Worm (Caenorhabditis elegans) whole organism, L4 larva: Measurements from ENCODE around the gene mon-2.

Experiments
- F10B5.3 ChIP-seq: sonication (generic microtip); optimal IDR thresholded peaks from 2 replicates; lab custom pipeline; 2016; ENCODE audit warnings: mild to moderate bottlenecking, missing genetic modification characterization, missing compliant biosample characterization
- F37D6.2 ChIP-seq: sonication (generic microtip); optimal IDR thresholded peaks from 2 replicates; lab custom pipeline; 2016; ENCODE audit warnings: mild to moderate bottlenecking, missing genetic modification characterization, missing compliant biosample characterization
- Y5F2A.4 ChIP-seq: fragments of 200-800 bp; sonication (Bioruptor generic); optimal IDR thresholded peaks from 2 replicates; lab custom pipeline; 2018; ENCODE audit warnings: mild to moderate bottlenecking, missing genetic modification characterization, missing compliant biosample characterization
- Y75B8A.6 ChIP-seq: fragments of 200-800 bp; sonication (Bioruptor generic); IDR thresholded peaks from 2 replicates; pipeline ENCODE4 v1.3.6; 2022; ENCODE audit warnings: missing genetic modification reagents, missing genetic modification characterization, missing compliant biosample characterization
- ZK546.5 ChIP-seq, 2 experiments: sonication (generic microtip); optimal IDR thresholded peaks; 2 replicates each; lab custom pipeline; 2017; ENCODE audit warnings: missing biosample characterization in 2 of 2, missing genetic modification characterization in 2 of 2
- ceh-28 ChIP-seq: fragments of 150-350 bp; optimal IDR thresholded peaks from 2 replicates; lab custom pipeline; 2014; ENCODE audit warnings: missing biosample characterization, missing genetic modification reagents, missing genetic modification characterization
- ceh-32 ChIP-seq: sonication (generic microtip); optimal IDR thresholded peaks from 2 replicates; lab custom pipeline; 2016; ENCODE audit warnings: mild to moderate bottlenecking, missing genetic modification characterization, missing compliant biosample characterization; ENCODE audit not compliant: poor library complexity
- ceh-62 ChIP-seq: sonication (generic microtip); optimal IDR thresholded peaks from 2 replicates; lab custom pipeline; 2017; ENCODE audit warnings: missing biosample characterization, missing genetic modification characterization
- daf-12 ChIP-seq: fragments of 150-350 bp; optimal IDR thresholded peaks from 2 replicates; lab custom pipeline; 2014; ENCODE audit warnings: missing biosample characterization, missing genetic modification reagents, missing genetic modification characterization
- daf-16 ChIP-seq, 3 experiments: sonication (generic microtip); optimal IDR thresholded peaks; 2 replicates each; lab custom pipeline; 2016 to 2017; ENCODE audit warnings: missing genetic modification characterization in 3 of 3, missing genetic modification reagents in 3 of 3, mild to moderate bottlenecking in 2 of 3, missing compliant biosample characterization in 2 of 3, missing biosample characterization in 1 of 3, moderate library complexity in 1 of 3
- dmd-8 ChIP-seq: fragments of 200-800 bp; sonication (Bioruptor generic); IDR thresholded peaks from 2 replicates; pipeline ENCODE4 v1.3.6; 2022; ENCODE audit warnings: missing genetic modification characterization, missing compliant biosample characterization
- dpl-1 ChIP-seq: fragments of 150-350 bp; optimal IDR thresholded peaks from 2 replicates; lab custom pipeline; 2014; ENCODE audit warnings: missing biosample characterization, missing genetic modification reagents, missing genetic modification characterization
- egl-43 ChIP-seq: fragments of 200-800 bp; sonication (Bioruptor generic); IDR thresholded peaks from 2 replicates; pipeline ENCODE4 v1.3.6; 2022; ENCODE audit warnings: missing genetic modification reagents, missing genetic modification characterization, missing compliant biosample characterization
- fkh-10 ChIP-seq: fragments of 150-350 bp; optimal IDR thresholded peaks from 2 replicates; lab custom pipeline; 2014; ENCODE audit warnings: missing biosample characterization, missing genetic modification reagents, missing genetic modification characterization
- gei-8 ChIP-seq: fragments of 200-800 bp; sonication (Bioruptor generic); optimal IDR thresholded peaks from 2 replicates; lab custom pipeline; 2018; ENCODE audit warnings: mild to moderate bottlenecking, missing genetic modification characterization, missing compliant biosample characterization
- hif-1 ChIP-seq, 2 experiments: sonication (generic microtip); optimal IDR thresholded peaks; 2 replicates each; lab custom pipeline; 2016 to 2017; ENCODE audit warnings: missing compliant biosample characterization in 2 of 2, missing genetic modification characterization in 2 of 2, missing genetic modification reagents in 2 of 2, missing genotype in 2 of 2, mild to moderate bottlenecking in 1 of 2
- hmg-1.1 ChIP-seq: fragments of 200-800 bp; sonication (Bioruptor generic); IDR thresholded peaks from 2 replicates; pipeline ENCODE4 v1.3.6; 2022; ENCODE audit warnings: missing genetic modification reagents, missing genetic modification characterization, missing compliant biosample characterization
- jun-1 ChIP-seq: fragments of 150-350 bp; optimal IDR thresholded peaks from 2 replicates; lab custom pipeline; 2014; ENCODE audit warnings: missing biosample characterization, missing genetic modification reagents, missing genetic modification characterization
- lin-1 ChIP-seq: fragments of 200-800 bp; sonication (Bioruptor generic); IDR thresholded peaks from 2 replicates; pipeline ENCODE4 v1.3.6; 2022; ENCODE audit warnings: missing genetic modification reagents, missing genetic modification characterization, missing compliant biosample characterization
- lin-15B ChIP-seq: fragments of 150-350 bp; sonication (generic microtip); optimal IDR thresholded peaks from 3 replicates; lab custom pipeline; 2014; ENCODE audit warnings: missing biosample characterization, missing genetic modification characterization
- lin-38 ChIP-seq: fragments of 200-800 bp; sonication (Bioruptor generic); IDR thresholded peaks from 2 replicates; pipeline ENCODE4 v1.3.6; 2022; ENCODE audit warnings: missing genetic modification reagents, missing genetic modification characterization, missing compliant biosample characterization
- lsy-2 ChIP-seq, 2 experiments: fragments of 150-350 bp in 1 of 2; sonication (generic microtip) in 1 of 2; optimal IDR thresholded peaks; 2 replicates each; lab custom pipeline; 2014 to 2017; ENCODE audit warnings: missing biosample characterization in 2 of 2, missing genetic modification characterization in 2 of 2
- madf-5 ChIP-seq, 2 experiments: fragments of 200-800 bp; sonication (Bioruptor generic); IDR thresholded peaks; 2 replicates each; pipeline ENCODE4 v1.3.6; 2022; ENCODE audit warnings: missing compliant biosample characterization in 2 of 2, missing genetic modification characterization in 2 of 2
- mes-2 ChIP-seq: sonication (generic microtip); optimal IDR thresholded peaks from 2 replicates; lab custom pipeline; 2016; ENCODE audit warnings: missing genotype, mild to moderate bottlenecking, missing genetic modification characterization, missing compliant biosample characterization; ENCODE audit not compliant: poor library complexity, severe bottlenecking
- nhr-11 ChIP-seq: fragments of 150-350 bp; optimal IDR thresholded peaks from 2 replicates; lab custom pipeline; 2014; ENCODE audit warnings: missing biosample characterization, missing genetic modification characterization
- nhr-42 ChIP-seq: fragments of 200-800 bp; sonication (Bioruptor generic); IDR thresholded peaks from 2 replicates; pipeline ENCODE4 v1.3.6; 2022; ENCODE audit warnings: missing genetic modification characterization, missing compliant biosample characterization
- nhr-77 ChIP-seq: fragments of 150-350 bp; optimal IDR thresholded peaks from 2 replicates; lab custom pipeline; 2014; ENCODE audit warnings: missing biosample characterization, missing genetic modification characterization
- skn-1 ChIP-seq: fragments of 150-350 bp; optimal IDR thresholded peaks from 2 replicates; lab custom pipeline; 2014; ENCODE audit warnings: missing biosample characterization, missing genetic modification characterization
- spr-1 ChIP-seq: sonication (generic microtip); optimal IDR thresholded peaks from 2 replicates; lab custom pipeline; 2016; ENCODE audit warnings: mild to moderate bottlenecking, missing genetic modification characterization, missing compliant biosample characterization
- spr-3 ChIP-seq: fragments of 200-800 bp; sonication (Bioruptor generic); optimal IDR thresholded peaks from 2 replicates; lab custom pipeline; 2018; ENCODE audit warnings: mild to moderate bottlenecking, missing genetic modification characterization, missing compliant biosample characterization
- unc-62 ChIP-seq, 3 experiments: fragments of 150-350 bp in 1 of 3; sonication (generic microtip); optimal IDR thresholded peaks in 2 of 3; peaks in 1 of 3; 1 replicate in 1 of 3; 2 replicates in 2 of 3; lab custom pipeline; 2014 to 2017; ENCODE audit warnings: missing biosample characterization in 3 of 3, missing genetic modification characterization in 3 of 3, missing genetic modification reagents in 3 of 3, missing genotype in 1 of 3
- zip-11 ChIP-seq: fragments of 200-800 bp; sonication (Bioruptor generic); IDR thresholded peaks from 2 replicates; pipeline ENCODE4 v1.3.6; 2022; ENCODE audit warnings: missing genetic modification characterization, missing compliant biosample characterization

Gene mon-2

DNA sequence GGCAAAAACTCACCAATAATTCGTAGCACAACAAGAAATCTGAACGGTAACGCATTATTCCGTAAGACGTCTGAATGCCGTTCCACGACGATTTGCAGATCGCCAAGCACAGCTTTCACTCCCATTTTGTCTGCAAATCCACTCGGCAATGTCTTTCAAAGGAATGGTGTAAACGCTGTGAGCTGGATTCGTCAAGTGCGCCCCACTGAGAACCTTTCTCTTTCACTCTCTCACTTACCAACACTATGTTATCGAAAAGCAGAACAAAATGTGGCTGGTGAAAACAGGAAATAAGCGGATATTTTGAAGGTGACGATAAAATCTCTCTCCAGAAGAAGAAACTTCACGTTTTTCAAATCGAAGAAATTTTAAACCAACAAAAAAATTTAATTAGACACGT is 7.7 kb upstream of the mon-2 start (continued):
- no peak for TF ChIP-seq nhr-77 (tag; lab: Kevin White, UChicago)
- TF ChIP-seq dmd-8 = no peak
- TF ChIP-seq gei-8 (GFP tag; lab: Kevin White, UChicago) = no peak
- no peak for TF ChIP-seq hmg-1.1 (GFP tag; lab: Robert Waterston, UW)
- TF ChIP-seq egl-43 (GFP tag; lab: Robert Waterston, UW) = no peak
- no peak for TF ChIP-seq F37D6.2
- no peak for TF ChIP-seq F10B5.3 (tag; lab: Kevin White, UChicago)
- TF ChIP-seq zip-11 = no peak
- TF ChIP-seq lin-38 (GFP tag; lab: Robert Waterston, UW) = peak; percentile 70
- no peak for TF ChIP-seq nhr-11 (tag; lab: Kevin White, UChicago)
- peak; percentile 41 for TF ChIP-seq dpl-1 (GFP tag; lab: Kevin White, UChicago)
- TF ChIP-seq nhr-42 (GFP tag; lab: Robert Waterston, UW) = no peak
- no peak for TF ChIP-seq ceh-32

DNA sequence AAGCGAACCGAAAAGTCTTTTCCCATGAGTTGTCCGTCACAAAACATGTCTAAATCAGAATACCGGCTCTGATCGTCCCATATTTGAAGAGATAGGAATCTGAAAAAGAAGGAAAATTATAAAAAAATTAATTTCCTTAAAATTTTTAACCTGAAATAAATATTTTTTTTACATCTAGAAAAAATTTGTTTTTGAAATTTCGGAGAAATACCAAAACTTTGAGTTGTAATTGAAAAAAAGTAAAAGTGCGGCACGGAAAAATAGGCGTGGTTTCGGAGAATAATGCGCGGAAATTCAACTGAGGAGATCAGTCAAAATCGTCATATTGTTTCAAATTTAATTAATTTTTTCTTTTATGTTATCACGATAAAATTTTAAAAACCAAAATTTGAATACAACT is 7.0 kb upstream of the mon-2 start, which contains the start of gene F11A10.6:
TSS of gene F11A10.6 (minus strand) at position 101 of the 400 bp plus-strand sequence.
- no peak for TF ChIP-seq jun-1
- peak in 1 of 2 experiments; percentile 38 for TF ChIP-seq unc-62 (GFP tag; optimal IDR thresholded peaks at IDR 0.05 in 1 of 2; lab: Kevin White, UChicago)
- TF ChIP-seq unc-62 (tag; optimal IDR thresholded peaks at IDR 0.05; lab: Kevin White, UChicago) = no peak
- TF ChIP-seq fkh-10 (GFP tag; lab: Kevin White, UChicago) = no peak
- TF ChIP-seq Y5F2A.4 (GFP tag; lab: Kevin White, UChicago) = no peak
- no peak for TF ChIP-seq nhr-11 (tag; lab: Kevin White, UChicago)
- TF ChIP-seq lin-1 (GFP tag; lab: Robert Waterston, UW) = no peak
- no peak for TF ChIP-seq ceh-28
- TF ChIP-seq spr-3 (GFP tag; lab: Kevin White, UChicago) = no peak
- no peak for TF ChIP-seq madf-5 (GFP tag; IDR thresholded peaks at IDR 0.05; lab: Robert Waterston, UW)

DNA sequence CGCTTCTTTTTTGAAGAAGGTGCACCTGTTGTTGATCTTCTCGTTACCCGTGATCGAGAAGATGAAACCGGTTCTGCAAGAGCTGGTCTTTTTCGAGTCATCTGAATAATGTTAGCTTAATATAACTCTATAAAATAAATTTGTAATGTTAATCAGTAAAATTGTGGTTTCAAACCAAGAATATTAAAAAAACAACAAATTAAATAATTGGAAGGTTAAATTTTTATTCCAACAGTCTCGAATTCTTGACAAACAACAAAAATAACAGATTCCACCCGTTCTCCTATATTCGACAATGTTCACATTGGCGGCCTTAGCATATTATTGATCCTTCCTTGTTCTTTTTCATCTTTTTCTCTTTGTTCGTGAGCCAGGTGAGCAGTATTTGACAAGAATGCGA is 4.5 kb upstream of the mon-2 start, which contains the start of gene mig-32:
TSS of gene mig-32 (minus strand) at position 101 of the 400 bp plus-strand sequence.
- TF ChIP-seq Y75B8A.6 (GFP tag; lab: Robert Waterston, UW) (no peak), Y5F2A.4 (GFP tag; lab: Kevin White, UChicago) (no peak), lin-15B (tag; lab: Kevin White, UChicago) (no peak), ZK546.5 (tag; optimal IDR thresholded peaks at IDR 0.05; lab: Kevin White, UChicago) (no peak)

DNA sequence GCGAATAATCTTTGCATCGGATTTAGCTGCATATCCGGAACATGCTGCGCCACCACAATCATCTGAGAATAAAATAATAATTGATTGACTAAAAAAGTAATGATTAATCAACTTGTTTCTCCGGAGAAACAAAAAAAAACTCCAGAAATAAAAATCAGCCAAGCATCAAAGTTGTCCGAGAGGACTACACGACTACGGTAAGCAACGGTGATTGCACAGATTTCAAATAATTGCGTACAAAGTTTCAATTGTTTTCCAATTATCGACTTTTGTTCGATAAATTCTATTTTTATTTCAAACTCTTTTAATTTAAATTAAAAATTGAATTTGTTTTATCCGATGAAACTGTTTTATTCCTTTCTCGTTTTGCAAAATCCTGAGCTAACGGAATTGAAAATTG is 3.2 kb upstream of the mon-2 start, which contains the start of gene cpsf-4:
TSS of gene cpsf-4 (minus strand) at position 62 of the 400 bp plus-strand sequence.
- TF ChIP-seq jun-1 (no peak), daf-12 (no peak), ceh-62 (no peak), lsy-2 (tag; optimal IDR thresholded peaks at IDR 0.05; lab: Kevin White, UChicago) (peak in 1 of 2 experiments; percentile 91)
- TF ChIP-seq, all 104 proteins: peak for 1

DNA sequence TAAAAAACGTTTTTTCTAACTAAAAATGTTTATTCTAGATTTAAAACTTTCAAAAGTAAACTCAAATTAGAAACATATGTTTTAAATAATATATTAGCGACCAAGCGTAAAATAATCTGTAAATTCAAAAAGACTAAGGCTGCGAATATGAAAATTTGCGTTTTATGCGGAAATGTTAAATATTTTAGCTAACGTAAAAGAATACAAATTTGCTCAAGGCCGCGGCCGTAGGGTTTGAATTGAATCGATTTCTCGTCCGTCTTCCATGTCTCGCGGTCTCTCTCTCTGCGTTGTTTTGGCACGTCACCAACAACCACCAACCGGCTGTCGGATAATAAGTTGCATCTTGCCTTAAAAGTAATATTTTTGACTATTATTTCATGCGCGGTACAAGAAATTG is 2.8 kb upstream of the mon-2 start, which contains the start of gene F11A10.5:
TSS of gene F11A10.5 (plus strand) at position 301 of the 400 bp plus-strand sequence.
- no peak for TF ChIP-seq spr-1 (tag; lab: Kevin White, UChicago)
- peak; percentile 3 for TF ChIP-seq ceh-28
- TF ChIP-seq nhr-42 (GFP tag; lab: Robert Waterston, UW) = no peak
- TF ChIP-seq gei-8 (GFP tag; lab: Kevin White, UChicago) = no peak
- TF ChIP-seq mes-2 = peak; percentile 28
- no peak for TF ChIP-seq daf-16 (GFP tag; optimal IDR thresholded peaks at IDR 0.05; lab: Kevin White, UChicago)
- TF ChIP-seq daf-16 (tag; optimal IDR thresholded peaks at IDR 0.05; lab: Kevin White, UChicago) = peak; percentile 24
- TF ChIP-seq hif-1 (tag; optimal IDR thresholded peaks at IDR 0.05; lab: Kevin White, UChicago) = peak in 1 of 2 experiments; percentile 32
- peak in 1 of 2 experiments; percentile 48 for TF ChIP-seq unc-62 (GFP tag; optimal IDR thresholded peaks at IDR 0.05 in 1 of 2; lab: Kevin White, UChicago)
- no peak for TF ChIP-seq unc-62 (tag; optimal IDR thresholded peaks at IDR 0.05; lab: Kevin White, UChicago)
- no peak for TF ChIP-seq skn-1
